Worm (Caenorhabditis elegans) whole organism, L4 larva: Measurements from ENCODE around the gene clec-207.
A peak's percentile ranks its signal among the peaks of the same experiment; 100 is the strongest.

Experiments used
- Y48G9A.11 ChIP-seq: fragments of 200-800 bp; sonication (Bioruptor generic); IDR thresholded peaks from 2 replicates; pipeline ENCODE4 v1.3.6; 2022; ENCODE audit warnings: missing genetic modification reagents, missing genetic modification characterization, missing compliant biosample characterization
- ZK337.2 ChIP-seq: fragments of 200-800 bp; sonication (Bioruptor generic); IDR thresholded peaks from 2 replicates; pipeline ENCODE4 v1.3.6; 2022; ENCODE audit warnings: missing genetic modification reagents, missing genetic modification characterization, missing compliant biosample characterization
- ZK546.5 ChIP-seq, 2 experiments: sonication (generic microtip); optimal IDR thresholded peaks; 2 replicates each; lab custom pipeline; 2017; ENCODE audit warnings: missing biosample characterization in 2 of 2, missing genetic modification characterization in 2 of 2
- aha-1 ChIP-seq: fragments of 150-350 bp; peaks from one replicate; lab custom pipeline; 2014; ENCODE audit warnings: missing biosample characterization, missing genetic modification characterization
- aly-2 ChIP-seq: sonication (generic microtip); optimal IDR thresholded peaks from 2 replicates; lab custom pipeline; 2018; ENCODE audit warnings: missing biosample characterization, missing genetic modification characterization
- arid-1 ChIP-seq: fragments of 200-800 bp; sonication (Bioruptor generic); conservative IDR thresholded peaks from 2 replicates; pipeline ENCODE4 v1.3.6; 2022; ENCODE audit warnings: missing genetic modification reagents, missing genetic modification characterization, missing compliant biosample characterization
- ctbp-1 ChIP-seq: fragments of 200-800 bp; sonication (Bioruptor generic); IDR thresholded peaks from 2 replicates; pipeline ENCODE4 v1.3.6; 2022; ENCODE audit warnings: missing genetic modification reagents, missing genetic modification characterization, missing compliant biosample characterization
- daf-16 ChIP-seq, 3 experiments: sonication (generic microtip); optimal IDR thresholded peaks; 2 replicates each; lab custom pipeline; 2016 to 2017; ENCODE audit warnings: missing genetic modification characterization in 3 of 3, missing genetic modification reagents in 3 of 3, mild to moderate bottlenecking in 2 of 3, missing compliant biosample characterization in 2 of 3, missing biosample characterization in 1 of 3, moderate library complexity in 1 of 3
- dmd-6 ChIP-seq: fragments of 200-800 bp; sonication (Bioruptor generic); IDR thresholded peaks from 2 replicates; pipeline ENCODE4 v1.3.6; 2022; ENCODE audit warnings: missing genetic modification reagents, missing genetic modification characterization, missing compliant biosample characterization
- dpl-1 ChIP-seq: fragments of 150-350 bp; optimal IDR thresholded peaks from 2 replicates; lab custom pipeline; 2014; ENCODE audit warnings: missing biosample characterization, missing genetic modification reagents, missing genetic modification characterization
- dve-1 ChIP-seq: sonication (generic microtip); optimal IDR thresholded peaks from 2 replicates; lab custom pipeline; 2017; ENCODE audit warnings: antibody characterized with exemption, mild to moderate bottlenecking, missing genetic modification characterization, missing compliant biosample characterization; ENCODE audit not compliant: insufficient read depth
- egl-43 ChIP-seq: fragments of 200-800 bp; sonication (Bioruptor generic); IDR thresholded peaks from 2 replicates; pipeline ENCODE4 v1.3.6; 2022; ENCODE audit warnings: missing genetic modification reagents, missing genetic modification characterization, missing compliant biosample characterization
- hif-1 ChIP-seq, 2 experiments: sonication (generic microtip); optimal IDR thresholded peaks; 2 replicates each; lab custom pipeline; 2016 to 2017; ENCODE audit warnings: missing compliant biosample characterization in 2 of 2, missing genetic modification characterization in 2 of 2, missing genetic modification reagents in 2 of 2, missing genotype in 2 of 2, mild to moderate bottlenecking in 1 of 2
- hlh-11 ChIP-seq: fragments of 200-800 bp; sonication (Bioruptor generic); optimal IDR thresholded peaks from 2 replicates; lab custom pipeline; 2018; ENCODE audit warnings: mild to moderate bottlenecking, missing genetic modification characterization, missing compliant biosample characterization
- hlh-30 ChIP-seq: sonication (generic microtip); optimal IDR thresholded peaks from 2 replicates; lab custom pipeline; 2017; ENCODE audit warnings: antibody characterized with exemption, mild to moderate bottlenecking, missing genetic modification characterization, missing compliant biosample characterization; ENCODE audit not compliant: insufficient read depth
- hmg-1.1 ChIP-seq: fragments of 200-800 bp; sonication (Bioruptor generic); IDR thresholded peaks from 2 replicates; pipeline ENCODE4 v1.3.6; 2022; ENCODE audit warnings: missing genetic modification reagents, missing genetic modification characterization, missing compliant biosample characterization
- lim-7 ChIP-seq: fragments of 200-800 bp; sonication (Bioruptor generic); IDR thresholded peaks from 2 replicates; pipeline ENCODE4 v1.3.6; 2022; ENCODE audit warnings: missing genetic modification characterization, missing compliant biosample characterization
- lsy-2 ChIP-seq, 2 experiments: fragments of 150-350 bp in 1 of 2; sonication (generic microtip) in 1 of 2; optimal IDR thresholded peaks; 2 replicates each; lab custom pipeline; 2014 to 2017; ENCODE audit warnings: missing biosample characterization in 2 of 2, missing genetic modification characterization in 2 of 2
- mdl-1 ChIP-seq, 2 experiments: fragments of 150-350 bp in 1 of 2; sonication (generic microtip) in 1 of 2; optimal IDR thresholded peaks; 2 replicates each; lab custom pipeline; 2014 to 2017; ENCODE audit warnings: missing biosample characterization in 2 of 2, missing genetic modification characterization in 2 of 2
- mdt-29 ChIP-seq: fragments of 200-800 bp; sonication (Bioruptor generic); IDR thresholded peaks from 2 replicates; pipeline ENCODE4 v1.3.6; 2022; ENCODE audit warnings: missing genetic modification reagents, missing genetic modification characterization, missing compliant biosample characterization
- mep-1 ChIP-seq: fragments of 150-350 bp; sonication (generic microtip); optimal IDR thresholded peaks from 3 replicates; lab custom pipeline; 2014; ENCODE audit warnings: missing biosample characterization, missing genetic modification characterization
- mes-2 ChIP-seq: sonication (generic microtip); optimal IDR thresholded peaks from 2 replicates; lab custom pipeline; 2016; ENCODE audit warnings: missing genotype, mild to moderate bottlenecking, missing genetic modification characterization, missing compliant biosample characterization; ENCODE audit not compliant: poor library complexity, severe bottlenecking
- mxl-3 ChIP-seq: fragments of 200-800 bp; sonication (Bioruptor generic); optimal IDR thresholded peaks from 2 replicates; lab custom pipeline; 2018; ENCODE audit warnings: mild to moderate bottlenecking, missing genetic modification characterization, missing compliant biosample characterization
- nhr-11 ChIP-seq: fragments of 150-350 bp; optimal IDR thresholded peaks from 2 replicates; lab custom pipeline; 2014; ENCODE audit warnings: missing biosample characterization, missing genetic modification characterization
- nhr-28 ChIP-seq: fragments of 150-350 bp; optimal IDR thresholded peaks from 2 replicates; lab custom pipeline; 2014; ENCODE audit warnings: missing biosample characterization, missing genetic modification characterization
- sdz-12 ChIP-seq: fragments of 200-800 bp; sonication (Bioruptor generic); optimal IDR thresholded peaks from 2 replicates; lab custom pipeline; 2018; ENCODE audit warnings: mild to moderate bottlenecking, missing genetic modification characterization, missing compliant biosample characterization
- set-16 ChIP-seq: fragments of 200-800 bp; sonication (Bioruptor generic); IDR thresholded peaks from 2 replicates; pipeline ENCODE4 v1.3.6; 2022; ENCODE audit warnings: missing genetic modification reagents, missing genetic modification characterization, missing compliant biosample characterization
- snpc-1.2 ChIP-seq: fragments of 200-800 bp; sonication (Bioruptor generic); IDR thresholded peaks from 2 replicates; pipeline ENCODE4 v1.3.6; 2022; ENCODE audit warnings: missing genetic modification reagents, missing genetic modification characterization, missing compliant biosample characterization
- unc-130 ChIP-seq: sonication (generic microtip); optimal IDR thresholded peaks from 2 replicates; lab custom pipeline; 2016; ENCODE audit warnings: missing genetic modification reagents, missing genetic modification characterization, missing compliant biosample characterization
- unc-62 ChIP-seq, 3 experiments: fragments of 150-350 bp in 1 of 3; sonication (generic microtip); optimal IDR thresholded peaks in 2 of 3; peaks in 1 of 3; 1 replicate in 1 of 3; 2 replicates in 2 of 3; lab custom pipeline; 2014 to 2017; ENCODE audit warnings: missing biosample characterization in 3 of 3, missing genetic modification characterization in 3 of 3, missing genetic modification reagents in 3 of 3, missing genotype in 1 of 3
- vab-7 ChIP-seq: fragments of 200-800 bp; sonication (Bioruptor generic); IDR thresholded peaks from 2 replicates; pipeline ENCODE4 v1.3.6; 2022; ENCODE audit warnings: missing genetic modification reagents, missing genetic modification characterization, missing compliant biosample characterization

clec-207 gene

ce11 chrV:2134340-2134739 is 38.5 kb downstream of the clec-207 start:
- peak; percentile 62 for TF ChIP-seq hlh-30 (tag; lab: Kevin White, UChicago)
- TF ChIP-seq lim-7 (GFP tag; lab: Robert Waterston, UW), result 0 out of 2 replicates have a peak, but pooled peaks have one; percentile 47
- TF ChIP-seq unc-62 (GFP tag; optimal IDR thresholded peaks at IDR 0.05 in 1 of 2; lab: Kevin White, UChicago), result peak in 1 of 2 experiments; percentile 14
- no peak for TF ChIP-seq unc-62 (tag; optimal IDR thresholded peaks at IDR 0.05; lab: Kevin White, UChicago)
- TF ChIP-seq set-16 (GFP tag; lab: Robert Waterston, UW), result no peak
- peak; percentile 78 for TF ChIP-seq aha-1 (tag; lab: Kevin White, UChicago)
- TF ChIP-seq lsy-2 (tag; optimal IDR thresholded peaks at IDR 0.05; lab: Kevin White, UChicago), result peak in 1 of 2 experiments; percentile 26
- no peak for TF ChIP-seq hlh-11
- TF ChIP-seq mep-1, result peak; percentile 7
- peak; percentile 20; the same call in 1 of the 2 replicates for TF ChIP-seq egl-43 (GFP tag; lab: Robert Waterston, UW)
- 0 out of 2 replicates have a peak, but pooled peaks have one; percentile 39 for TF ChIP-seq Y48G9A.11 (GFP tag; lab: Robert Waterston, UW)

- TF ChIP-seq nhr-11 (tag; lab: Kevin White, UChicago), result peak; percentile 69
- peak; percentile 55 for TF ChIP-seq hlh-30 (tag; lab: Kevin White, UChicago)
- TF ChIP-seq set-16 (GFP tag; lab: Robert Waterston, UW), result 0 out of 2 replicates have a peak, but pooled peaks have one; percentile 27
- peak in 1 of 2 experiments; percentile 13 for TF ChIP-seq lsy-2 (tag; optimal IDR thresholded peaks at IDR 0.05; lab: Kevin White, UChicago)
- peak in 1 of 2 experiments; percentile 7 for TF ChIP-seq hif-1 (tag; optimal IDR thresholded peaks at IDR 0.05; lab: Kevin White, UChicago)
- no peak for TF ChIP-seq snpc-1.2
- peak; percentile 36 for TF ChIP-seq mep-1
- peak; percentile 60 for TF ChIP-seq aha-1 (tag; lab: Kevin White, UChicago)
- TF ChIP-seq nhr-28 (tag; lab: Kevin White, UChicago), result peak; percentile 63
- TF ChIP-seq mes-2 (tag; lab: Kevin White, UChicago), result peak; percentile 40
- TF ChIP-seq vab-7 (GFP tag; lab: Robert Waterston, UW), result no peak
- TF ChIP-seq mdl-1 (tag; optimal IDR thresholded peaks at IDR 0.05; lab: Kevin White, UChicago), result peak in 1 of 2 experiments; percentile 68
- TF ChIP-seq sdz-12, result no peak
- peak; percentile 52 for TF ChIP-seq dmd-6
- peak; percentile 45; the same call in 1 of the 2 replicates for TF ChIP-seq arid-1
- TF ChIP-seq ctbp-1 (GFP tag; lab: Robert Waterston, UW), result peak; percentile 24; the same call in 1 of the 2 replicates
- peak; percentile 61 for TF ChIP-seq hlh-11
- peak; percentile 4 for TF ChIP-seq dve-1
- TF ChIP-seq unc-130 (GFP tag; lab: Kevin White, UChicago), result no peak
- TF ChIP-seq ZK337.2 (GFP tag; lab: Robert Waterston, UW), result 0 out of 2 replicates have a peak, but pooled peaks have one; percentile 8
- TF ChIP-seq dpl-1 (GFP tag; lab: Kevin White, UChicago), result peak; percentile 18
- TF ChIP-seq mxl-3 (GFP tag; lab: Kevin White, UChicago), result peak; percentile 95
- peak; percentile 34; the same call in 1 of the 2 replicates for TF ChIP-seq hmg-1.1
- no peak for TF ChIP-seq aly-2 (tag; lab: Kevin White, UChicago)
These were observed 39.5 kb downstream of the clec-207 start for ce11 chrV:2135323-2135722.

- TF ChIP-seq daf-16 (GFP tag; optimal IDR thresholded peaks at IDR 0.05; lab: Kevin White, UChicago), result no peak
- TF ChIP-seq daf-16 (tag; optimal IDR thresholded peaks at IDR 0.05; lab: Kevin White, UChicago), result peak; percentile 37
- peak; percentile 62 for TF ChIP-seq dmd-6
- no peak for TF ChIP-seq ZK546.5 (tag; optimal IDR thresholded peaks at IDR 0.05; lab: Kevin White, UChicago)
These were observed 41.1 kb downstream of the clec-207 start for ce11 chrV:2137010-2137409.

- TF ChIP-seq unc-62 (GFP tag; optimal IDR thresholded peaks at IDR 0.05 in 1 of 2; lab: Kevin White, UChicago) (peak in 1 of 2 experiments; percentile 42), unc-62 (tag; optimal IDR thresholded peaks at IDR 0.05; lab: Kevin White, UChicago) (no peak), mdt-29 (GFP tag; lab: Robert Waterston, UW) (no peak), nhr-11 (tag; lab: Kevin White, UChicago) (peak; percentile 43), nhr-28 (tag; lab: Kevin White, UChicago) (peak; percentile 12)
These were observed 42.4 kb downstream of the clec-207 start for ce11 chrV:2138287-2138686.
